Fruit fly (Drosophila melanogaster) Kc167 (cell line): ENCODE results near the gene CG9782.

Experiments used
- Myc ChIP-seq: fragments of >200 bp; optimal IDR thresholded peaks from 2 replicates; lab custom pipeline; 2017; ENCODE audit warnings: missing external identifiers
- Sin3A ChIP-seq: fragments of >200 bp; optimal IDR thresholded peaks from 2 replicates; lab custom pipeline; 2018; ENCODE audit warnings: missing external identifiers
- h ChIP-seq: fragments of >200 bp; optimal IDR thresholded peaks from 3 replicates; lab custom pipeline; 2018; ENCODE audit warnings: missing external identifiers
- insv ChIP-seq: fragments of >200 bp; optimal IDR thresholded peaks from 3 replicates; lab custom pipeline; 2018; ENCODE audit warnings: missing external identifiers
- psq ChIP-seq: fragments of >200 bp; optimal IDR thresholded peaks from 2 replicates; lab custom pipeline; 2017; ENCODE audit warnings: missing external identifiers
- ttk ChIP-seq: sonication (Bioruptor generic); optimal IDR thresholded peaks from 2 replicates; lab custom pipeline; 2017; ENCODE audit warnings: missing external identifiers

Gene CG9782

DNA sequence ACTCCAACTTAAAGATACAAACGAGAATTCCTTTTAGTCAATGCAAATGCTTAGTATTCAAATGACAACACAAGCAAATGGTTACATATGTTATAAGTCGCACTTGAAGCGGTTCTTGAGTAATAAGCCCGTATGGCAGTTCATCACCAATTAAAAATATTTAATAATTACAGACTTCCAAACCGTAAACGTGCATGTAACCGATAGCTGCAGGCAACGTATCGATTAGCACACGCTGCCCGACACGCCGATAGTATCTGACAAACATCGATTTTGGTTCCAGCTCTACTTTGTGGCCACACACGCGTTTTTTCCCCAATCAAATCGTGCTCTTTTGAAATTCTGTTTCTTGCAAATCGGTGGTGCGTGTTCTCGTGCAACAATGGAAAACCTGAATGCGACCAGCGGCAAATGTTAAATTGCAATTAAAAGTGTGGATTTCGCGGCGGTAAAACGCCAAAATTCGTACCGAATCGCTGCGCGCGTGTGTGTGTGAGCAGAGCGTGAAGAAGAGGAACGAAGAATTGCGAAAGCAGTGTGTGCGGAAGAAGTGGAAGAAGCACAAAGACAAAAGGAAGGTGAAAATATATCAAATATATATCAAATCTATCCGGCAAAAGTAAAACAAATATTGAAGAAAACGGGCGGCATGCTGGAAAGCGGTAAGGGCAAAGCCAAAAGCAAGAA is 22.3 kb downstream of the CG9782 start, which contains the start of the genes CG9784 and Nup153:
Gene CG9784 (minus strand): TSS at position 238 of the 687 bp plus-strand sequence.
Gene Nup153 (plus strand): TSS at position 264 of the 687 bp plus-strand sequence.
- TF ChIP-seq h (lab: Kevin White, UChicago): no peak
- TF ChIP-seq insv (lab: Kevin White, UChicago): no peak
- TF ChIP-seq Sin3A (lab: Kevin White, UChicago): no peak
- TF ChIP-seq Myc (lab: Kevin White, UChicago): no peak
- TF ChIP-seq psq (lab: Kevin White, UChicago): no peak
- no peak for TF ChIP-seq ttk (lab: Kevin White, UChicago)

DNA sequence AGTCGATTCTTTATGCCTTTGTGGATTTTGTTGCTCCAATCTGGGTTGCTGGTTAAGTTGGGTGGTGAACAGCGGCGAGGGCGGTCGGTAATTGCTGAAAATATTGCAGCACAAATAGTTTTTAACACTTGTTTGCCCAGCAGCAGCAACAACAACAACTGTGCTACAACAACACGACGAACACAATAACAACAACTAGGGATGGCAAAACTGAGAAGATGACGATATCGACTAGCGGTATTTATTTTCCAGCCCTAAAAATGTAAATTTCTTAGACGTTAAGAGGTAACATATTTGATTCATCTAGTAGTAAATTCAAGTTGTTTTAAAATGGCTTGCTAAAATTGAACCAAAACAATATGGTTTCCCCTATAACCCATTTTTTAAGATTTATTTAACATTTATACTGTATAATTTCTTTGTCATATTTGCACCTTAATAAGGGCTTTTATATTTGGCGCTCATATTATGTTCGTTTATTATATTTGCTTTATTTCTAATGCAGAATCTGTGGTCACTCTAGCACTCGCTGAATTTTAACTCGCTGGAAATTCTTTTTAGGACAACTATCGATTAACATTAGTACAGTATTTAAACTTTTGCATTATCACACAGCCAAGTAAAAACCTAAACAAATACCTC is 22.9 kb downstream of the CG9782 start:
- TF ChIP-seq h (lab: Kevin White, UChicago) (no peak), psq (lab: Kevin White, UChicago) (no peak), Myc (lab: Kevin White, UChicago) (no peak), insv (lab: Kevin White, UChicago) (no peak), Sin3A (lab: Kevin White, UChicago) (no peak)

DNA sequence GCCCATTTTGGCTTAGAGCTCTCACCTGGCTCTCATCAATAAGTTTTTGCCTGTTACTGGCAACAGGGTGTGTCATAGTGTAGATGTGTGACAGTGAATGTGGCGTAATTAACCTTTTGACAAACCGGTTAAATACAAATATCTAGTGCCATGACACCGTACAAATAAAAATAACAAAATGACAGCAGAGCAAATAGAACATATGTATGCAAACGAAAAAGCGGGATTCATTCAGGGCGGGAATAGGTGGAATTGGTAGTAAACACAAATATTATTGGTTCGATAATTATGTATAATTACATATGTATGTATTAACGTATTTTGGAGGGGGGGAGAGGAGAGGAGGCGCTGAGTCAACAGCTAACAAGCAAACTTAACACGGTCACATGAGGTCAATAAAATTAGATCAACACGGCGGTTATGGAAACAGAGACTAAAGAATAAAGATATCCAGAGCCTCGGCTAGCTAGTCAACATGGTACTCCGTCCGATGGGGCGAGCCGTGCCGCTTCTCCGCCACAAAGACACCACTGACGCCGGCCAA is 25.1 kb downstream of the CG9782 start:
- TF ChIP-seq insv (lab: Kevin White, UChicago) (no peak), ttk (lab: Kevin White, UChicago) (no peak), psq (lab: Kevin White, UChicago) (no peak), Myc (lab: Kevin White, UChicago) (no peak), h (lab: Kevin White, UChicago) (no peak), Sin3A (lab: Kevin White, UChicago) (no peak)

DNA sequence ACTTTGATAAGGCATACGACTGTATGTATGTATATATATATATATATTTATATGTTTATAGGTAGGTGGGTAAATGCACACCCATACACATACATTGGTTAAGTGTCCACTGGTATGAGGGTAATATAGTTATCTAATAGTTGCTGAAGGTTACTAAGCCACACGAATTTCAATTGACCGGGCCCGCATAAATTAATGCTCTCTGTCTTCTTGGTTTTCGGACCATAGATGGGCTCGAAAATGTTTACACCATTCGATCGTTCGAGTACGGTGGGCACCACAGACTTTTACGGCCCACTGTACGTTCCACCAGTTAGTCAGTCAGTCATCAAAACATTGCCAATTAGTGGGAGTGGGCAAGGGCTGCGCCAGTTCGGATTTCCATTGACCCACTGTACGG is 26.0 kb downstream of the CG9782 start:
- TF ChIP-seq Myc (lab: Kevin White, UChicago) (no peak), psq (lab: Kevin White, UChicago) (no peak), insv (lab: Kevin White, UChicago) (no peak), h (lab: Kevin White, UChicago) (no peak), Sin3A (lab: Kevin White, UChicago) (no peak), ttk (lab: Kevin White, UChicago) (no peak)

DNA sequence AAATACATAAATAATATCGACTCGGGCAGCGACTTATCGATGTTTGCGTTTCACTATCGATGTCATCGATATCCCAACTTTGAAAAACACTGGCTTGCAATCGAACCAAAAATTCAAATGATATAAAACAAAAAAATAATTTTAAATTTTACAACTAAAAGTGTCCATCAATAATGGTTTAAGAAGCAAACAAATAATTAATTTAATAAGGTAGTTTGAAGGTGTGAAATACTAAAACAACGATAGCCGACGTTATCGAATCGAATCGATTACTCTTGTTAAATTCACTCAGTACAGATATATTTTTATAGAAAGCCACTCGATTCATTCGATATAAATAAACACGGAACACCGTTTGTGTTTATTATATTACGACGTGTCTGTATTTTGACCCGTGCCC is 28.0 kb downstream of the CG9782 start, which contains the start of the genes SMC3 and Ubc7:
Gene SMC3 (minus strand): TSS at position 22 of the 400 bp plus-strand sequence.
Gene Ubc7 (plus strand): TSS at position 260 of the 400 bp plus-strand sequence.
- no peak for TF ChIP-seq h (lab: Kevin White, UChicago)
- TF ChIP-seq insv (lab: Kevin White, UChicago): no peak
- no peak for TF ChIP-seq Sin3A (lab: Kevin White, UChicago)
- peak; percentile 92 for TF ChIP-seq psq (lab: Kevin White, UChicago)
- TF ChIP-seq Myc (lab: Kevin White, UChicago): no peak
- TF ChIP-seq ttk (lab: Kevin White, UChicago): no peak

DNA sequence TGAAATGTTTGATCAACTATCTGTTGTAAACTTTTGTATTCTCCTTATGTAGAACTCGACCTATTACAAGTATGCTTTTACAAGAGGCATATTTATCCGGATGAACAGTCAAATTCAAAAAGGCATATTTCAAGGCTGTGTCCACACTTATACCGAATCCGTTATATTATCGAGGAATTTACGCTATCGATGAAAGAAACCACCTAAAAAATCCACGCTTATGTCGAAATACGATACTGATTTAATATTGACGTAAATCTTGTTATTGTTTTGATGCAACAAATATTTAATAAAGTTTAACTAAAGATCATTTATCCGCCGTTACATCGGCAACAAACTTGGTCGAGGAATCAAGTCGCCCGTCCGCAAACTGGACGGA is 33.7 kb downstream of the CG9782 start, which contains the start of gene CG13014:
Gene CG13014 (plus strand): TSS at position 206 of the 379 bp plus-strand sequence.
- TF ChIP-seq ttk (lab: Kevin White, UChicago) (no peak), Sin3A (lab: Kevin White, UChicago) (no peak), h (lab: Kevin White, UChicago) (no peak), psq (lab: Kevin White, UChicago) (no peak), insv (lab: Kevin White, UChicago) (no peak), Myc (lab: Kevin White, UChicago) (no peak)

DNA sequence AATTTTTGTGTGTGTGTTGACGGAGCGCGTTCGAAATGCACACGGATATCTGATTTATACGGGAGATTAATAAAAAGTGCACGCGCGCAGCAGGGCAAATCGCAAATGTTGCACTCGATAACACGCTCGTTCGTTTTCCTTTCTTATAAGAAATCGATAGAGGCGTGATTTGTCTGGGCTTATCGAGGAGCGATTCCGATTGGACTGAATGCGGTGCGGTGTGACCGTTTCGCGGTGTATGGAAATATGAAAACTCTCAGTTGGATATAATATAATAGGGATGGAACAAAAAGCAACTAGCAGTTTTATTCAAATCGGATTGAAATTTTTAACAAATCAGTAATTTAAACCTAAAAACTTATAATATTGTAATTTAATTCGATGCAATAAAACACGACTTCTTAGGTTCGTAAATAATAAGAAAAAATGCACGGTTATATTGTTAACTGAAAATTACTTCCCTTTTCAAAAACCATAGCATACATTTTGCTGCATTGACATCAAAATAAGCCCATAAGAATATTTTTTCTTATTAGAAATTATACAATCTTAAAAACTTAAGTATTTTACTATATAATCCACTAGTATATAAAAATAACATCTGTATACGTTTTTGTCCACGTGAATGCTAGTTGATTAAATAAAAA is 34.2 kb downstream of the CG9782 start, which contains the start of gene CanA-14F:
Gene CanA-14F (minus strand): TSS at position 152 of the 647 bp plus-strand sequence.
- no peak for TF ChIP-seq psq (lab: Kevin White, UChicago)
- no peak for TF ChIP-seq h (lab: Kevin White, UChicago)
- TF ChIP-seq Sin3A (lab: Kevin White, UChicago): no peak
- no peak for TF ChIP-seq insv (lab: Kevin White, UChicago)
- TF ChIP-seq ttk (lab: Kevin White, UChicago): no peak
- TF ChIP-seq Myc (lab: Kevin White, UChicago): no peak

DNA sequence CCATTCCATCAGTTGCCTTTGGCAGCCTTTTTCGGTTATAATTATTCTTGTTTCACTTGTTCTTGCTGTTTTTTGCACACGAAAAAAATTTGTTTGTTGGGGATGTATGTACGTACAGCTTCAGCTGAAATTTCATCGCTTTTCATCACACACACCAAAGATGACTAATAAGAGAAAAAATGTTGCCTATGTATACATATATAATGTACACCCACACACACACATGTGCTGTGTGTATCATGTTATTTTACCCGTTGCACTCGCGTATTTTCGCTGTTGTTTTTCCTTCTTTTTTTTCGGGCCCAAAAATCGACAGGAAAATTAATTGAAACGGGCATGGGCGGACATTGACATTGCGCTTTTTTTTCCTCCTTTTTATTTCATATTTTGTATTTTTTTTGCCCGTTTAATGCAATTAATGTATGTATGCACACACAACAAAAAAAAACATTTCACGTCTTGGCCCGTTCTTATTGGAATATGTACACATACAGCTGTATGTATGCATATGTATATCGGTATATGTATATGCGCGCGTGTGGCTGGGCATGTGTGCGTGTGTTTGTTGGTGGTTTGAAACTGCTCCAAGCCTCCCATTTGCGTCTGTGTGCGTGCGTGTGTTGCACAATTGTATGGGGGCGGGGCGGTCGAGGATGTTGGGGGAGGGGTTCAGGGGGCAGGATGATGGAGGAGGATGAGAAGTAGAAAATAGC is 35.1 kb downstream of the CG9782 start:
- no peak for TF ChIP-seq h (lab: Kevin White, UChicago)
- no peak for TF ChIP-seq psq (lab: Kevin White, UChicago)
- no peak for TF ChIP-seq insv (lab: Kevin White, UChicago)
- TF ChIP-seq ttk (lab: Kevin White, UChicago): no peak
- no peak for TF ChIP-seq Myc (lab: Kevin White, UChicago)
- TF ChIP-seq Sin3A (lab: Kevin White, UChicago): no peak

DNA sequence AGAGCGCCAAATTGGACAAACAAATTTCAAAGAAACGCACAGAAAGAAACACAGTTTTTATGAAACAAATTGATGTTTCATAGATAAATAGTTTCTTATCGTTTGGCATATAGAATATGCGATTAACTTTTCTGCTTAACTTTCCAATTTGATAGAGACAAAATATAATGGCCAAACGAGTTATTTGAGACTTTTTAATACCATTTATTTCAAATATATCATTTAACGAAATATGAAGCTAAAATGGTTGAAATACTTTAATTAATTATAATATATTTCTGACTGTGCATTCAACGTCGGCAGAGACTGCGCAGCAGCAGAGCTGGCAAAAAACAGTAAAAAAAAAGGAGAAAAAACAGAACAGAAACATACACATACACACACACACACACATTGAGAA is 35.8 kb downstream of the CG9782 start:
- no peak for TF ChIP-seq Myc (lab: Kevin White, UChicago)
- no peak for TF ChIP-seq psq (lab: Kevin White, UChicago)
- TF ChIP-seq ttk (lab: Kevin White, UChicago): no peak
- no peak for TF ChIP-seq insv (lab: Kevin White, UChicago)
- no peak for TF ChIP-seq Sin3A (lab: Kevin White, UChicago)

DNA sequence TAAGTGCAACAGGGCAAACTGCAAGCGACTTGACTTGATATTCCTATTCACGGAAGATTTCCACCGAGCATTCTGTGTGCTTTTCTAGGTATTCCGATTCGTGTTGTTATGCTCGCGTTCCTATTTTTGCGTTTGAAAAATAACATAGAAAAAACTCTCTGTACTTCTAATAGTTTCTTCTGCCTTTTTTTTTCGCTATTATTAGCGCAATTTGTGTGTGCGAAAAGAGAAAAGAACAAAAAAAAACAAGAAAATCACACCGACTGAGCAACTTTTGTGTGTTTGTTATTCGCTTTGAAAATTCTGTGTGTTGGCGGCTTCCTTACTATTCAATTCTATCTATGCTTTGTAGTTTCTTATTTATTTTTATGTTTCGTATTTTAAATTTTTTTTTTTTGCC is 37.7 kb downstream of the CG9782 start:
- no peak for TF ChIP-seq ttk (lab: Kevin White, UChicago)
- no peak for TF ChIP-seq psq (lab: Kevin White, UChicago)
- no peak for TF ChIP-seq Myc (lab: Kevin White, UChicago)
- TF ChIP-seq h (lab: Kevin White, UChicago): no peak
- TF ChIP-seq Sin3A (lab: Kevin White, UChicago): no peak
